Worm (Caenorhabditis elegans) whole organism, young adult: ENCODE data around the gene nac-1.

Experiments
- B0019.2 ChIP-seq: fragments of 200-800 bp; sonication (Bioruptor generic); conservative IDR thresholded peaks from 2 replicates; pipeline ENCODE4 v1.3.6; 2022; ENCODE audit warnings: missing genetic modification reagents, missing genetic modification characterization, missing compliant biosample characterization
- B0336.3 ChIP-seq: fragments of 200-800 bp; sonication (Bioruptor generic); IDR thresholded peaks from 2 replicates; pipeline ENCODE4 v1.3.6; 2022; ENCODE audit warnings: missing genetic modification characterization, missing compliant biosample characterization
- F37B4.10 ChIP-seq: fragments of 200-800 bp; sonication (Bioruptor generic); IDR thresholded peaks from 2 replicates; pipeline ENCODE4 v1.3.6; 2022; ENCODE audit warnings: missing genetic modification characterization, missing compliant biosample characterization
- K12H6.12 ChIP-seq: fragments of 200-800 bp; sonication (Bioruptor generic); optimal IDR thresholded peaks from 2 replicates; lab custom pipeline; 2018; ENCODE audit warnings: mild to moderate bottlenecking, missing genetic modification characterization, missing compliant biosample characterization
- ZK185.1 ChIP-seq: sonication (generic microtip); optimal IDR thresholded peaks from 2 replicates; lab custom pipeline; 2016; ENCODE audit warnings: mild to moderate bottlenecking, missing genetic modification characterization, missing compliant biosample characterization; ENCODE audit not compliant: poor library complexity, severe bottlenecking
- atf-7 ChIP-seq: sonication (generic microtip); optimal IDR thresholded peaks from 2 replicates; lab custom pipeline; 2017; ENCODE audit warnings: mild to moderate bottlenecking, missing genetic modification characterization, missing compliant biosample characterization
- athp-1 ChIP-seq: sonication (generic microtip); optimal IDR thresholded peaks from 2 replicates; lab custom pipeline; 2017; ENCODE audit warnings: mild to moderate bottlenecking, missing genetic modification characterization, missing compliant biosample characterization
- attf-5 ChIP-seq: fragments of 200-800 bp; sonication (Bioruptor generic); optimal IDR thresholded peaks from 2 replicates; lab custom pipeline; 2018; ENCODE audit warnings: mild to moderate bottlenecking, missing genetic modification characterization, missing compliant biosample characterization
- ceh-79 ChIP-seq: sonication (generic microtip); optimal IDR thresholded peaks from 2 replicates; lab custom pipeline; 2017; ENCODE audit warnings: mild to moderate bottlenecking, missing genetic modification characterization, missing compliant biosample characterization
- dox-1 ChIP-seq: fragments of 200-800 bp; sonication (Bioruptor generic); IDR thresholded peaks from 2 replicates; pipeline ENCODE4 v1.3.6; 2022; ENCODE audit warnings: missing genetic modification reagents, missing genetic modification characterization, missing compliant biosample characterization
- ets-4 ChIP-seq: fragments of 200-800 bp; sonication (Bioruptor generic); optimal IDR thresholded peaks from 2 replicates; lab custom pipeline; 2018; ENCODE audit warnings: mild to moderate bottlenecking, missing genetic modification characterization, missing compliant biosample characterization
- hmg-1.2 ChIP-seq: fragments of 200-800 bp; sonication (Bioruptor generic); IDR thresholded peaks from 2 replicates; pipeline ENCODE4 v1.3.6; 2022; ENCODE audit warnings: missing genetic modification reagents, missing genetic modification characterization, missing compliant biosample characterization
- hrde-1 ChIP-seq: sonication (generic microtip); optimal IDR thresholded peaks from 2 replicates; lab custom pipeline; 2016; ENCODE audit warnings: missing genetic modification characterization, mild to moderate bottlenecking, missing compliant biosample characterization, moderate library complexity, missing genotype, missing genetic modification reagents, borderline replicate concordance
- let-526 ChIP-seq: fragments of 200-800 bp; sonication (Bioruptor generic); IDR thresholded peaks from 2 replicates; pipeline ENCODE4 v1.3.6; 2022; ENCODE audit warnings: missing genetic modification reagents, missing genetic modification characterization, missing compliant biosample characterization
- lin-40 ChIP-seq: sonication (generic microtip); optimal IDR thresholded peaks from 2 replicates; lab custom pipeline; 2016; ENCODE audit warnings: missing genetic modification characterization, mild to moderate bottlenecking, missing compliant biosample characterization, missing genotype, missing genetic modification reagents
- lir-1 ChIP-seq: fragments of 200-800 bp; sonication (Bioruptor generic); conservative IDR thresholded peaks from 2 replicates; pipeline ENCODE4 v1.3.6; 2022; ENCODE audit warnings: missing genetic modification reagents, missing genetic modification characterization, missing compliant biosample characterization
- madf-3 ChIP-seq: fragments of 200-800 bp; sonication (Bioruptor generic); IDR thresholded peaks from 2 replicates; pipeline ENCODE4 v1.3.6; 2022; ENCODE audit warnings: missing genetic modification reagents, missing genetic modification characterization, missing compliant biosample characterization
- madf-6 ChIP-seq: fragments of 200-800 bp; sonication (Bioruptor generic); IDR thresholded peaks from 2 replicates; pipeline ENCODE4 v1.3.6; 2022; ENCODE audit warnings: missing genetic modification reagents, missing genetic modification characterization, missing compliant biosample characterization
- mxl-1 ChIP-seq: sonication (generic microtip); optimal IDR thresholded peaks from 2 replicates; lab custom pipeline; 2016; ENCODE audit warnings: missing genetic modification characterization, missing compliant biosample characterization
- nfya-2 ChIP-seq: fragments of 200-800 bp; sonication (Bioruptor generic); IDR thresholded peaks from 2 replicates; pipeline ENCODE4 v1.3.6; 2022; ENCODE audit warnings: missing genetic modification reagents, missing genetic modification characterization, missing compliant biosample characterization
- nhr-80 ChIP-seq: sonication (generic microtip); optimal IDR thresholded peaks from 2 replicates; lab custom pipeline; 2016; ENCODE audit warnings: missing genetic modification characterization, missing compliant biosample characterization
- pbrm-1 ChIP-seq: fragments of 200-800 bp; sonication (Bioruptor generic); IDR thresholded peaks from 2 replicates; pipeline ENCODE4 v1.3.6; 2022; ENCODE audit warnings: missing genetic modification reagents, missing genetic modification characterization, missing compliant biosample characterization
- rec-8 ChIP-seq, 2 experiments: sonication (generic microtip); optimal IDR thresholded peaks; 2 replicates each; lab custom pipeline; 2016; ENCODE audit warnings: mild to moderate bottlenecking in 2 of 2, missing genetic modification characterization in 2 of 2, missing genetic modification reagents in 2 of 2, missing genotype in 2 of 2, missing biosample characterization in 1 of 2, missing compliant biosample characterization in 1 of 2, moderate library complexity in 1 of 2
- snpc-1.3 ChIP-seq: sonication (generic microtip); optimal IDR thresholded peaks from 2 replicates; lab custom pipeline; 2017; ENCODE audit warnings: missing genetic modification characterization, mild to moderate bottlenecking, missing compliant biosample characterization, antibody characterized with exemption, moderate library complexity, missing genotype, missing genetic modification reagents; ENCODE audit not compliant: insufficient read depth
- somi-1 ChIP-seq: fragments of 200-800 bp; sonication (Bioruptor generic); optimal IDR thresholded peaks from 2 replicates; lab custom pipeline; 2018; ENCODE audit warnings: mild to moderate bottlenecking, missing genetic modification characterization, missing compliant biosample characterization
- tlf-1 ChIP-seq: fragments of 200-800 bp; sonication (Bioruptor generic); optimal IDR thresholded peaks from 2 replicates; lab custom pipeline; 2018; ENCODE audit warnings: mild to moderate bottlenecking, missing genetic modification characterization, missing compliant biosample characterization
- zim-3 ChIP-seq: sonication (generic microtip); optimal IDR thresholded peaks from 2 replicates; lab custom pipeline; 2017; ENCODE audit warnings: mild to moderate bottlenecking, missing genetic modification characterization, moderate library complexity, missing compliant biosample characterization

Gene nac-1

DNA sequence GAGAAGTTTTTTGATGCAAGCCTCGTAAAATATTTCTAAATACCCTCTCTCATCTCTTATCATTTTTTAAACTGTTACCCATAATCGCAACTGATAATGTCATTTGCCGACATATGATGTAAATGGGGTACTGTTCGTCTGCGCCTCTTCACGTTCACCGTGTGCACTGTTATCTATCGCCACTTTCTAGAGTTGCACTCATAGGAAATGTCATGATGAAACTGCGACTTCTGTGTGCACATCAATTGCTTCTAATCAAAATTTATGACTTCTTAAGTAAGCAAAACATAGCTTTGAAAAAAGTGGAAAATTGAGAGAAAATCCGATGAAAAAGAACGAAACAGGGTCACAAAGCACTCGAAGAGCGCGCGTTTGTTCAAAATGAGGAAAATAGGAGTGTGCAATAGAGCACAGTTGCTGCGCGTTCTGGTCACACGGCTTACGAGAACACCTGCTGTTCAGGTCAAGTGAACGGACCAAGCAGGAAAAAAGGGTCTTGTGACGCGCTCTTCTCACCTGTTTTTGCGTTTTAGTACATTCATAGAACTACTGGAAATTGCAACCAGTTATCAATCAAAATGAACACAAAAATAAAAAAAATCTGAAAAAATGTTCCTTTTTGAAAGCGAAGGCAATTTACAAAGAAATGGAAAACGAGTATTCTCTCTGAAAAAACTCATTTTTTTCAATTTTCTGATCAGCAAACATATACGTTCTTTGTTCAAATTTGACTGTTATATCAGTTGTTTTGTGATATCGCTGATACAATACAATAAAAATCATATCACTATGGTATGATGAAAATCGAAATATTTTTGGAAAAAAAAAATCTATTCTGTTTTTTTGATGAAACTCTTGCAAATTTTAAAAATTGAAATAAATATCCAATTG is 51.8 kb downstream of the nac-1 start (continued):
- TF ChIP-seq somi-1, result peak; percentile 12
- peak; percentile 32 for TF ChIP-seq attf-5 (GFP tag; lab: Kevin White, UChicago)
- no peak for TF ChIP-seq lir-1
- no peak for TF ChIP-seq snpc-1.3 (tag; lab: Kevin White, UChicago)
- TF ChIP-seq mxl-1 (tag; lab: Kevin White, UChicago), result no peak
- TF ChIP-seq ZK185.1 (tag; lab: Kevin White, UChicago), result no peak
- TF ChIP-seq let-526, result 0 out of 2 replicates have a peak, but pooled peaks have one; percentile 38
- TF ChIP-seq dox-1 (GFP tag; lab: Robert Waterston, UW), result peak; percentile 51
- TF ChIP-seq ets-4 (GFP tag; lab: Kevin White, UChicago), result peak; percentile 69
- peak; percentile 93 for TF ChIP-seq nhr-80 (tag; lab: Kevin White, UChicago)
- TF ChIP-seq madf-3 (GFP tag; lab: Robert Waterston, UW), result no peak
- TF ChIP-seq tlf-1, result no peak
- peak; percentile 58; the same call in 1 of the 2 replicates for TF ChIP-seq hmg-1.2
- TF ChIP-seq madf-6 (GFP tag; lab: Robert Waterston, UW), result no peak
- no peak for TF ChIP-seq B0019.2 (GFP tag; lab: Robert Waterston, UW)
- TF ChIP-seq athp-1, result no peak
- no peak for TF ChIP-seq F37B4.10 (GFP tag; lab: Robert Waterston, UW)

ce11 chrX:14947355-14947668 is 52.4 kb downstream of the nac-1 start:
- TF ChIP-seq ceh-79 (no peak), F37B4.10 (GFP tag; lab: Robert Waterston, UW) (no peak), zim-3 (tag; lab: Kevin White, UChicago) (no peak), lir-1 (no peak), pbrm-1 (GFP tag; lab: Robert Waterston, UW) (no peak), lin-40 (no peak), B0336.3 (GFP tag; lab: Robert Waterston, UW) (no peak), K12H6.12 (tag; lab: Kevin White, UChicago) (no peak), atf-7 (tag; lab: Kevin White, UChicago) (no peak), hrde-1 (tag; lab: Kevin White, UChicago) (no peak), nfya-2 (GFP tag; lab: Robert Waterston, UW) (no peak), rec-8 (tag; optimal IDR thresholded peaks at IDR 0.05; lab: Kevin White, UChicago) (no peak)
